3 worm cellular contexts compared by ENCODE assay signal in genomic region chrX:17363491-17363890, ce11.
TF ChIP-seq lines count a peak whose summit lies in the region.

No protein-coding gene starts in this region.

TF ChIP-seq in whole organism, L1 larva, 84 proteins besides CTCF, POLR2A, EP300 and RAD21:
- TF ChIP-seq nhr-85 (tag; lab: Kevin White, UChicago) (peak; percentile 47), ces-1 (GFP tag; optimal IDR thresholded peaks at IDR 0.05; lab: Kevin White, UChicago) (no peak), hlh-4 (tag; optimal IDR thresholded peaks at IDR 0.05; lab: Kevin White, UChicago) (no peak)

TF ChIP-seq in whole organism, L2 larva, 48 proteins besides CTCF, POLR2A, EP300 and RAD21:
- TF ChIP-seq sma-3 (GFP tag; optimal IDR thresholded peaks at IDR 0.05; lab: Kevin White, UChicago) (peak; percentile 15), lin-13 (GFP tag; optimal IDR thresholded peaks at IDR 0.05; lab: Kevin White, UChicago) (no peak), ztf-1 (GFP tag; conservative IDR thresholded peaks at IDR 0.05; lab: Robert Waterston, UW) (no peak), nhr-129 (tag; optimal IDR thresholded peaks at IDR 0.05; lab: Kevin White, UChicago) (no peak), ceh-82 (tag; optimal IDR thresholded peaks at IDR 0.05; lab: Kevin White, UChicago) (no peak)

TF ChIP-seq in whole organism, L4 larva, 104 proteins besides CTCF, POLR2A, EP300 and RAD21:
- TF ChIP-seq aha-1 (tag; lab: Kevin White, UChicago) (peak; percentile 53), nhr-102 (tag; optimal IDR thresholded peaks at IDR 0.05; lab: Kevin White, UChicago) (no peak), madf-5 (GFP tag; IDR thresholded peaks at IDR 0.05; lab: Robert Waterston, UW) (0 out of 4 replicates have a peak, but pooled peaks of 1 of the 2 experiments have one; percentile 54), sdz-12 (GFP tag; optimal IDR thresholded peaks at IDR 0.05; lab: Kevin White, UChicago) (no peak), skn-1 (tag; optimal IDR thresholded peaks at IDR 0.05; lab: Kevin White, UChicago) (no peak)
TF ChIP-seq in whole organism, L4 larva: peak in this region for 2.

Comparison
In these comparisons a context has a peak if more than half of its experiments do, and no peak if none do; other contexts are left out.
1. Of the 29 proteins assayed by ChIP-seq in both whole organism, L4 larva and whole organism, L1 larva: peak only in whole organism, L4 larva: aha-1; only in whole organism, L1 larva: none; in both: none; in neither: 28.